Worm (Caenorhabditis elegans) whole organism, mixed stage, embryonic: ENCODE measurements around the gene F57B1.6.
A peak's percentile ranks its signal among the peaks of the same experiment; 100 is the strongest.

Experiments
- M03D4.4 ChIP-seq: sonication (generic microtip); optimal IDR thresholded peaks from 2 replicates; lab custom pipeline; 2017; ENCODE audit warnings: mild to moderate bottlenecking, missing genetic modification characterization, missing compliant biosample characterization
- bed-3 ChIP-seq: fragments of 200-800 bp; sonication (Bioruptor generic); optimal IDR thresholded peaks from 3 replicates; lab custom pipeline; 2018; ENCODE audit warnings: mild to moderate bottlenecking, missing genetic modification characterization, moderate library complexity, missing compliant biosample characterization
- blmp-1 ChIP-seq: fragments of 150-350 bp; optimal IDR thresholded peaks from 2 replicates; lab custom pipeline; 2014; ENCODE audit warnings: missing biosample characterization, missing genetic modification characterization
- ceh-39 ChIP-seq: fragments of 150-350 bp; optimal IDR thresholded peaks from 2 replicates; lab custom pipeline; 2014; ENCODE audit warnings: missing biosample characterization, missing genetic modification characterization
- ceh-43 ChIP-seq: fragments of 200-800 bp; sonication (Bioruptor generic); optimal IDR thresholded peaks from 2 replicates; lab custom pipeline; 2018; ENCODE audit warnings: mild to moderate bottlenecking, missing genetic modification characterization, moderate library complexity, missing compliant biosample characterization
- ceh-83 ChIP-seq: fragments of 200-800 bp; sonication (Bioruptor generic); optimal IDR thresholded peaks from 2 replicates; lab custom pipeline; 2018; ENCODE audit warnings: mild to moderate bottlenecking, missing genetic modification characterization, missing compliant biosample characterization
- ces-1 ChIP-seq: fragments of 150-350 bp; optimal IDR thresholded peaks from 2 replicates; lab custom pipeline; 2014; ENCODE audit warnings: missing biosample characterization, missing genetic modification reagents, missing genetic modification characterization
- cnd-1 ChIP-seq: fragments of 200-800 bp; sonication (Bioruptor generic); optimal IDR thresholded peaks from 2 replicates; lab custom pipeline; 2018; ENCODE audit warnings: mild to moderate bottlenecking, missing genetic modification characterization, missing compliant biosample characterization
- drap-1 ChIP-seq: fragments of 200-800 bp; sonication (Bioruptor generic); optimal IDR thresholded peaks from 3 replicates; lab custom pipeline; 2018; ENCODE audit warnings: mild to moderate bottlenecking, missing genetic modification characterization, missing compliant biosample characterization
- elt-1 ChIP-seq: sonication (generic microtip); optimal IDR thresholded peaks from 2 replicates; lab custom pipeline; 2017; ENCODE audit warnings: missing genetic modification characterization, mild to moderate bottlenecking, missing compliant biosample characterization, antibody characterized with exemption, moderate library complexity, borderline replicate concordance; ENCODE audit not compliant: insufficient read depth
- ham-2 ChIP-seq: fragments of 200-800 bp; sonication (Bioruptor generic); optimal IDR thresholded peaks from 2 replicates; lab custom pipeline; 2018; ENCODE audit warnings: mild to moderate bottlenecking, missing genetic modification characterization, missing compliant biosample characterization
- hlh-1 ChIP-seq: fragments of 150-350 bp; optimal IDR thresholded peaks from 2 replicates; lab custom pipeline; 2014; ENCODE audit warnings: missing biosample characterization, missing genetic modification reagents, missing genetic modification characterization
- lin-13 ChIP-seq: fragments of 150-350 bp; optimal IDR thresholded peaks from 2 replicates; lab custom pipeline; 2014; ENCODE audit warnings: missing biosample characterization, missing genetic modification characterization
- lin-32 ChIP-seq: fragments of 200-800 bp; sonication (Bioruptor generic); optimal IDR thresholded peaks from 2 replicates; lab custom pipeline; 2018; ENCODE audit warnings: mild to moderate bottlenecking, missing genetic modification characterization, missing compliant biosample characterization
- lsy-2 ChIP-seq: fragments of 150-350 bp; optimal IDR thresholded peaks from 2 replicates; lab custom pipeline; 2014; ENCODE audit warnings: missing biosample characterization, missing genetic modification characterization
- mep-1 ChIP-seq: fragments of 150-350 bp; optimal IDR thresholded peaks from 2 replicates; lab custom pipeline; 2017; ENCODE audit warnings: missing biosample characterization, missing genetic modification reagents, missing genetic modification characterization, inconsistent platforms
- nhr-12 ChIP-seq: fragments of 150-350 bp; optimal IDR thresholded peaks from 2 replicates; lab custom pipeline; 2014; ENCODE audit warnings: missing biosample characterization, missing genetic modification characterization
- nhr-2 ChIP-seq: fragments of 150-350 bp; optimal IDR thresholded peaks from 2 replicates; lab custom pipeline; 2014; ENCODE audit warnings: missing biosample characterization, missing genetic modification characterization
- nhr-237 ChIP-seq: fragments of 150-350 bp; optimal IDR thresholded peaks from 2 replicates; lab custom pipeline; 2014; ENCODE audit warnings: missing biosample characterization, missing genetic modification characterization
- nhr-28 ChIP-seq: fragments of 150-350 bp; optimal IDR thresholded peaks from 2 replicates; lab custom pipeline; 2014; ENCODE audit warnings: missing biosample characterization, missing genetic modification characterization
- pha-4 ChIP-seq: fragments of 150-350 bp; optimal IDR thresholded peaks from 2 replicates; lab custom pipeline; 2018; ENCODE audit warnings: missing biosample characterization, missing genetic modification reagents, missing genetic modification characterization
- snpc-4 ChIP-seq: fragments of 150-350 bp; optimal IDR thresholded peaks from 2 replicates; lab custom pipeline; 2014; ENCODE audit warnings: missing biosample characterization, missing genetic modification characterization
- sptf-1 ChIP-seq: sonication (generic microtip); optimal IDR thresholded peaks from 2 replicates; lab custom pipeline; 2017; ENCODE audit warnings: mild to moderate bottlenecking, missing genetic modification characterization, moderate library complexity, missing compliant biosample characterization
- tbx-8 ChIP-seq: fragments of 200-800 bp; sonication (Bioruptor generic); optimal IDR thresholded peaks from 2 replicates; lab custom pipeline; 2018; ENCODE audit warnings: mild to moderate bottlenecking, missing genetic modification characterization, moderate library complexity, missing compliant biosample characterization
- unc-120 ChIP-seq: sonication (generic microtip); optimal IDR thresholded peaks from 2 replicates; lab custom pipeline; 2017; ENCODE audit warnings: missing genetic modification characterization, missing compliant biosample characterization; ENCODE audit not compliant: poor library complexity, severe bottlenecking
- unc-62 ChIP-seq: fragments of 150-350 bp; optimal IDR thresholded peaks from 2 replicates; lab custom pipeline; 2014; ENCODE audit warnings: missing biosample characterization, missing genetic modification reagents, missing genetic modification characterization
- zip-8 ChIP-seq: fragments of 150-350 bp; optimal IDR thresholded peaks from 2 replicates; lab custom pipeline; 2014; ENCODE audit warnings: missing biosample characterization, missing genetic modification characterization
- ztf-11 ChIP-seq: fragments of 150-350 bp; optimal IDR thresholded peaks from 2 replicates; lab custom pipeline; 2014; ENCODE audit warnings: missing biosample characterization, missing genetic modification characterization

The F57B1.6 gene

ce11 chrV:13236507-13236906 is 27.1 kb downstream of the F57B1.6 start, which contains the start of gene dmd-10:
Gene dmd-10 (minus strand): TSS chrV:13236607.
- TF ChIP-seq zip-8 (tag; lab: Kevin White, UChicago), result no peak
- no peak for TF ChIP-seq ceh-43 (GFP tag; lab: Kevin White, UChicago)
- TF ChIP-seq lin-32, result no peak
- TF ChIP-seq blmp-1 (tag; lab: Kevin White, UChicago), result no peak
- TF ChIP-seq ceh-39 (tag; lab: Kevin White, UChicago), result no peak
- TF ChIP-seq ceh-83 (GFP tag; lab: Kevin White, UChicago), result no peak
- TF ChIP-seq mep-1 (tag; lab: Kevin White, UChicago), result no peak
- no peak for TF ChIP-seq nhr-2
- TF ChIP-seq drap-1 (GFP tag; lab: Kevin White, UChicago), result no peak
- TF ChIP-seq ces-1 (GFP tag; lab: Kevin White, UChicago), result no peak
- TF ChIP-seq nhr-12, result no peak

DNA sequence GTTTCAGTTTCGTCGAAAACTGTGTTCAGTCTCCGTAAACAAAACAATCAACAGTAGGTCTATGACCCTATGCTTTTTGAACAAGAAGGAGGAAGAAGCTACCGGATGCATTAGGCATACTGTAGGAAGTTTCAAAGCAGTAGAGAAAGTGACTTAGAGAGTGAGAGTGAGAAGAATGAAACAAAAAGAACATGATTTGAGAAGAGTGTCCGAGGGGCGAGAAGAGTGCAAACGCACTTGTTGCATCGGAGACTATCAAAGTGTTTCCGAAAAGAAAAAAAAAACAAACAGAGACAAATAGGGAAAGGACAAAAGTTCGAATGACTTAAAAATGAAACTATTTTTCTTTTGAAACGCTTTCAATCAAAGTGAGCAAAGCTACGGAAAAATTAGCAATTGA is 33.8 kb downstream of the F57B1.6 start:
- TF ChIP-seq ztf-11 (no peak), blmp-1 (tag; lab: Kevin White, UChicago) (peak; percentile 35), lsy-2 (tag; lab: Kevin White, UChicago) (no peak), sptf-1 (tag; lab: Kevin White, UChicago) (no peak)
- TF ChIP-seq, all 35 proteins: peak for 1

DNA sequence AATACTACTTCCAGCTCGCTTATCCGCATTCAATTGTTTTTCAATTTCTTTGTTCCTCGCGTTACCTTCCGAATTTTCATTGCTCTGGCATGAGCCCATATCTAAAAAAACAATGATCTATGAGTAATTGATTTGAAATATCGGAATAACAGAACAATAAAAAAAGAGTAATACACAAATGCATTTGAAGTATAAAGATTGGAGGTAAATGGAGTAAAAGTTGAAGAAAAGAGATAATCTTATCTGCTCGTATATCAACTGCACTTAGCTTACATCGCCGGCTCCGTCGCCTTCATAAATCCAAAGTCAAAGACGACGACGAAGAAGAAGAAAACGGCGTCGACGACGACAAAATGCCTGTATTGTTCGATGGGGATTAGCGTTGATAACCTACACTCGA is 40.0 kb downstream of the F57B1.6 start, which contains the start of gene odr-3:
Gene odr-3, minus strand, starts transcription at position 101 of the 400 bp plus-strand sequence.
- TF ChIP-seq bed-3 (GFP tag; lab: Kevin White, UChicago) (no peak), lin-32 (no peak), mep-1 (tag; lab: Kevin White, UChicago) (no peak), nhr-12 (no peak), cnd-1 (tag; lab: Kevin White, UChicago) (no peak), pha-4 (tag; lab: Kevin White, UChicago) (no peak), ztf-11 (no peak)

ce11 chrV:13252862-13253261 is 43.4 kb downstream of the F57B1.6 start:
- TF ChIP-seq lin-13 (tag; lab: Kevin White, UChicago), result no peak
- no peak for TF ChIP-seq elt-1 (tag; lab: Kevin White, UChicago)
- no peak for TF ChIP-seq nhr-12
- no peak for TF ChIP-seq lsy-2 (tag; lab: Kevin White, UChicago)
- no peak for TF ChIP-seq hlh-1 (tag; lab: Kevin White, UChicago)
- no peak for TF ChIP-seq unc-62 (GFP tag; lab: Kevin White, UChicago)
- TF ChIP-seq nhr-237, result no peak
- TF ChIP-seq ces-1 (GFP tag; lab: Kevin White, UChicago), result no peak
- no peak for TF ChIP-seq ceh-83 (GFP tag; lab: Kevin White, UChicago)
- TF ChIP-seq snpc-4 (tag; lab: Kevin White, UChicago), result no peak
- no peak for TF ChIP-seq nhr-2
- no peak for TF ChIP-seq unc-120 (tag; lab: Kevin White, UChicago)
- TF ChIP-seq mep-1 (tag; lab: Kevin White, UChicago), result no peak
- TF ChIP-seq bed-3 (GFP tag; lab: Kevin White, UChicago), result no peak
- no peak for TF ChIP-seq sptf-1 (tag; lab: Kevin White, UChicago)
- TF ChIP-seq tbx-8 (GFP tag; lab: Kevin White, UChicago), result no peak
- TF ChIP-seq nhr-28 (tag; lab: Kevin White, UChicago), result no peak
- TF ChIP-seq ztf-11, result no peak

DNA sequence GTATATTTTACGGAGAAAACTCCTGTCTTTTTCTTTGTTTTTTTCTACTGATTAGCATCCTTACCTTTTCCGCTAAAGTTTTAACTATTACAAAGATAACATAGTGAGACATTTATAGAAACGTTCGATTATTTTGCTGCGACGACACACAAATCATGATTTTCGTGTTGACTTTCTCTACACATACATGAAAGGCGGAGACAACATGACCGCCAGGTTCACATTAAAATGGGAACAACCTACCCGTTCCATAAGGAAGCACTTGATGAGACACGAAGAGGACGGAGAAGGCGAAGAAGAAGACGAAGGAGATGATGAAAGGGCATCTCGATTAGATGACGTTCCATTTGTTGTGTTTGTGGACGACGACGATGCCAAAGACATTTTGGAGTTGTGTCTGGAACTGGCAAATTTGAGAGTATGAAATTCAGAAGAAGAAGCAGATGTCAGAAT is 49.5 kb downstream of the F57B1.6 start, which contains the start of gene C34D1.4:
Gene C34D1.4, minus strand, starts transcription at position 403 of the 453 bp plus-strand sequence.
- TF ChIP-seq hlh-1 (tag; lab: Kevin White, UChicago) (no peak), lsy-2 (tag; lab: Kevin White, UChicago) (no peak), M03D4.4 (tag; lab: Kevin White, UChicago) (no peak), elt-1 (tag; lab: Kevin White, UChicago) (no peak), mep-1 (tag; lab: Kevin White, UChicago) (no peak), nhr-28 (tag; lab: Kevin White, UChicago) (no peak), nhr-237 (no peak), pha-4 (tag; lab: Kevin White, UChicago) (no peak), drap-1 (GFP tag; lab: Kevin White, UChicago) (no peak), ham-2 (no peak), lin-13 (tag; lab: Kevin White, UChicago) (no peak), blmp-1 (tag; lab: Kevin White, UChicago) (no peak)
- TF ChIP-seq, all 35 proteins: peak for 0
